Worm (Caenorhabditis elegans): Measurements from ENCODE around the gene F42G2.2.

DNA sequence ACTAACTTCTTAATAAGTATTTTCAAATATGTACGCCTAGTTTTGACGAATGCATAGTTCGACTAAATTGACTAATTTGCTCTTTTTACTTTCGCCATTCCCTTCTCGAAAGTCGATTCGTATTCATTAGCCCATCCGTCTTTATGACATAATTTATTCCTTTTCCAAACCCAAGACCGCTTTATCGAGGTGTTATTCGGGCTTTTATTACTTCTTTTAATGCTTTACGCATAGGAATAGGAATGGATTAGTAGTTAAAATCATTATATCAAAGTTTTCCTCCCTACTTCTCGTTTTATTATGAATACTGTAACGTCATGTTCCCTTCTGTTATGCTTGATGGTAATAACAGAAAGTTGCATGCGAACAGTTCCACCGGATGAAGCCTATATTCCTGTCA lies 47.0 kb upstream of the F42G2.2 start, which contains the start of gene F16G10.2:
- TF ChIP-seq egl-18 (GFP tag; IDR thresholded peaks at IDR 0.05) (no peak), mes-4 (tag; optimal IDR thresholded peaks at IDR 0.05) (no peak), pha-4 (tag; optimal IDR thresholded peaks at IDR 0.05) (no peak), ama-1 (optimal IDR thresholded peaks at IDR 0.05) (no peak), ama-1 (GFP tag; optimal IDR thresholded peaks at IDR 0.05) (no peak), F39B2.1 (GFP tag; IDR thresholded peaks at IDR 0.05) (no peak), Y56A3A.18 (GFP tag; IDR thresholded peaks at IDR 0.05) (no peak), atf-7 (tag; optimal IDR thresholded peaks at IDR 0.05) (no peak), ceh-40 (GFP tag; IDR thresholded peaks at IDR 0.05) (no peak), F22D6.2 (tag; optimal IDR thresholded peaks at IDR 0.05) (no peak), nhr-90 (tag; optimal IDR thresholded peaks at IDR 0.05) (no peak), athp-1 (tag; optimal IDR thresholded peaks at IDR 0.05) (no peak), unc-62 (GFP tag; optimal IDR thresholded peaks at IDR 0.05) (no peak), K12H6.12 (tag; optimal IDR thresholded peaks at IDR 0.05) (no peak), mxl-1 (tag; optimal IDR thresholded peaks at IDR 0.05) (no peak)
